Worm (Caenorhabditis elegans) whole organism, L1 larva: ENCODE measurements around the gene nhr-185.

Source experiments
- blmp-1 ChIP-seq: fragments of 150-350 bp; optimal IDR thresholded peaks from 2 replicates; lab custom pipeline; 2014; ENCODE audit warnings: missing biosample characterization, missing genetic modification characterization
- elt-2 ChIP-seq: sonication (generic microtip); optimal IDR thresholded peaks from 2 replicates; lab custom pipeline; 2016; ENCODE audit warnings: missing genetic modification characterization, mild to moderate bottlenecking, inconsistent platforms, missing compliant biosample characterization, missing genetic modification reagents
- hlh-4 ChIP-seq: sonication (generic microtip); optimal IDR thresholded peaks from 2 replicates; lab custom pipeline; 2016; ENCODE audit warnings: mild to moderate bottlenecking, missing genetic modification characterization, missing compliant biosample characterization
- lin-13 ChIP-seq: fragments of 150-350 bp; optimal IDR thresholded peaks from 2 replicates; lab custom pipeline; 2014; ENCODE audit warnings: missing biosample characterization, missing genetic modification reagents, missing genetic modification characterization
- lin-15B ChIP-seq: fragments of 150-350 bp; sonication (generic microtip); optimal IDR thresholded peaks from 3 replicates; lab custom pipeline; 2014; ENCODE audit warnings: missing biosample characterization, missing genetic modification characterization
- nhr-20 ChIP-seq: sonication (generic microtip); optimal IDR thresholded peaks from 2 replicates; lab custom pipeline; 2016; ENCODE audit warnings: mild to moderate bottlenecking, missing genetic modification characterization, missing compliant biosample characterization
- nhr-237 ChIP-seq: fragments of 150-350 bp; optimal IDR thresholded peaks from 2 replicates; lab custom pipeline; 2014; ENCODE audit warnings: missing biosample characterization, missing genetic modification characterization
- nhr-76 ChIP-seq: sonication (generic microtip); optimal IDR thresholded peaks from 2 replicates; lab custom pipeline; 2017; ENCODE audit warnings: missing biosample characterization, missing genetic modification characterization
- nhr-90 ChIP-seq: sonication (generic microtip); optimal IDR thresholded peaks from 2 replicates; lab custom pipeline; 2016; ENCODE audit warnings: mild to moderate bottlenecking, missing genetic modification characterization, missing compliant biosample characterization; ENCODE audit not compliant: poor library complexity
- sox-4 ChIP-seq: sonication (generic microtip); optimal IDR thresholded peaks from 2 replicates; lab custom pipeline; 2016; ENCODE audit warnings: missing genetic modification characterization, missing compliant biosample characterization
- zag-1 ChIP-seq: fragments of 150-350 bp; optimal IDR thresholded peaks from 2 replicates; lab custom pipeline; 2014; ENCODE audit warnings: missing biosample characterization, missing genetic modification characterization
- ztf-4 ChIP-seq: fragments of 150-350 bp; optimal IDR thresholded peaks from 2 replicates; lab custom pipeline; 2014; ENCODE audit warnings: missing biosample characterization, missing genetic modification characterization

DNA sequence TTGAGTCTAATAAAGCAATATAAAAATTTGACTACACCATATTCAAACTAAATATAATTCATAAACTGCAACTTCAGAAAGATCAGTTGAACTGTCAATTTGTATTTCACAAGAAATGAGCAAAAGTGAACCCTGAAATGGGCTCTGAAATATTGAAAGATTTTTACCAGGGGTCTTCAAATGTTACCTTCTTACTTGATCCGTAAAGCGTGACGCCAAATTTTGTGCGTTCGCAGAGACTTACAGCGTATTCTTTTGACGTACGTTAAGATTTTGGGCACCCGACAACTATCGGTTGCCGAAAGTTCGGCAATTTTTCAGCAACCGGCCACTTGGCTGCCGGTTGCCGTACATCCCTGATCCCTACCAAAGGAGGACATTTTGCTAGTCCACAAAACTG is 37.1 kb downstream of the nhr-185 start:
- TF ChIP-seq ztf-4 (tag; lab: Kevin White, UChicago): no peak
- TF ChIP-seq sox-4 (tag; lab: Kevin White, UChicago): no peak
- no peak for TF ChIP-seq nhr-237
- no peak for TF ChIP-seq elt-2 (tag; lab: Kevin White, UChicago)
- TF ChIP-seq lin-15B (tag; lab: Kevin White, UChicago): no peak
- TF ChIP-seq lin-13 (GFP tag; lab: Kevin White, UChicago): no peak
- TF ChIP-seq nhr-20 (tag; lab: Kevin White, UChicago): no peak
- TF ChIP-seq blmp-1 (tag; lab: Kevin White, UChicago): no peak
- TF ChIP-seq nhr-90 (tag; lab: Kevin White, UChicago): no peak
- TF ChIP-seq nhr-76 (tag; lab: Kevin White, UChicago): no peak
- no peak for TF ChIP-seq hlh-4 (tag; lab: Kevin White, UChicago)
- TF ChIP-seq zag-1: no peak
